Fruit fly (Drosophila melanogaster) whole organism, embryonic: Measurements from ENCODE around the gene RpS5b.

Experiments
- Adf1 ChIP-seq: fragments of 200-800 bp; sonication (Bioruptor generic); IDR thresholded peaks from 2 replicates; pipeline ENCODE4 v1.3.6; 2022; ENCODE audit warnings: missing biosample characterization, missing genetic modification characterization
- Bgb ChIP-seq: fragments of 200-800 bp; sonication (Bioruptor generic); IDR thresholded peaks from 2 replicates; pipeline ENCODE4 v1.3.6; 2022; ENCODE audit warnings: missing biosample characterization, missing genetic modification characterization; ENCODE audit not compliant: partially characterized antibody
- C15 ChIP-seq: fragments of 200-800 bp; sonication (Bioruptor generic); IDR thresholded peaks from 3 replicates; pipeline ENCODE4 v1.3.6; 2022; ENCODE audit warnings: missing biosample characterization, missing genetic modification characterization
- CG11456 ChIP-seq: fragments of 200-800 bp; sonication (Bioruptor generic); IDR thresholded peaks from 3 replicates; pipeline ENCODE4 v1.3.6; 2022; ENCODE audit warnings: missing biosample characterization, missing genetic modification characterization
- CG11504 ChIP-seq: fragments of 200-800 bp; sonication (Bioruptor generic); optimal IDR thresholded peaks from 3 replicates; lab custom pipeline; 2019; ENCODE audit warnings: missing biosample characterization, mild to moderate bottlenecking, missing genetic modification characterization, moderate library complexity
- CG12236 ChIP-seq: fragments of 200-800 bp; sonication (Bioruptor generic); optimal IDR thresholded peaks from 2 replicates; lab custom pipeline; 2016; ENCODE audit warnings: missing biosample characterization, missing genetic modification characterization
- CG12299 ChIP-seq: fragments of 200-800 bp; sonication (Bioruptor generic); optimal IDR thresholded peaks from 2 replicates; lab custom pipeline; 2018; ENCODE audit warnings: missing biosample characterization, mild to moderate bottlenecking, missing genetic modification characterization
- CG13775 ChIP-seq: fragments of 200-800 bp; sonication (Bioruptor generic); optimal IDR thresholded peaks from 3 replicates; lab custom pipeline; 2017; ENCODE audit warnings: missing biosample characterization, mild to moderate bottlenecking, missing genetic modification characterization
- CG15696 ChIP-seq: fragments of 200-800 bp; sonication (Bioruptor generic); optimal IDR thresholded peaks from 2 replicates; lab custom pipeline; 2019; ENCODE audit warnings: missing biosample characterization, mild to moderate bottlenecking, missing genetic modification characterization, moderate library complexity
- CG17359 ChIP-seq: fragments of 200-800 bp; sonication (Bioruptor generic); optimal IDR thresholded peaks from 3 replicates; lab custom pipeline; 2018; ENCODE audit warnings: missing biosample characterization, mild to moderate bottlenecking, missing genetic modification characterization, moderate library complexity
- CG18599 ChIP-seq: fragments of 200-800 bp; sonication (Bioruptor generic); optimal IDR thresholded peaks from 3 replicates; lab custom pipeline; 2017; ENCODE audit warnings: missing biosample characterization, missing genetic modification characterization, mild to moderate bottlenecking, moderate library complexity, missing genetic modification reagents
- CG2889 ChIP-seq: fragments of 200-800 bp; sonication (Bioruptor generic); IDR thresholded peaks from 3 replicates; pipeline ENCODE4 v1.3.6; 2022; ENCODE audit warnings: missing biosample characterization, missing genetic modification characterization
- CG3407 ChIP-seq: fragments of 200-800 bp; sonication (Bioruptor generic); optimal IDR thresholded peaks from 2 replicates; lab custom pipeline; 2018; ENCODE audit warnings: missing biosample characterization, mild to moderate bottlenecking, missing genetic modification characterization
- CG4424 ChIP-seq: fragments of 200-800 bp; sonication (Bioruptor generic); optimal IDR thresholded peaks from 3 replicates; lab custom pipeline; 2016; ENCODE audit warnings: missing biosample characterization, missing genetic modification characterization
- CG4820 ChIP-seq: fragments of 200-800 bp; sonication (Bioruptor generic); optimal IDR thresholded peaks from 3 replicates; lab custom pipeline; 2016; ENCODE audit warnings: missing biosample characterization, missing genetic modification characterization
- CG7745 ChIP-seq: fragments of 200-800 bp; sonication (Bioruptor generic); optimal IDR thresholded peaks from 2 replicates; lab custom pipeline; 2018; ENCODE audit warnings: missing biosample characterization, mild to moderate bottlenecking, missing genetic modification characterization, moderate library complexity
- CG7839 ChIP-seq: fragments of 200-800 bp; sonication (Bioruptor generic); optimal IDR thresholded peaks from 3 replicates; lab custom pipeline; 2018; ENCODE audit warnings: missing biosample characterization, mild to moderate bottlenecking, missing genetic modification characterization, moderate library complexity
- CG8281 ChIP-seq: fragments of 200-800 bp; sonication (Bioruptor generic); optimal IDR thresholded peaks from 2 replicates; lab custom pipeline; 2018; ENCODE audit warnings: missing biosample characterization, mild to moderate bottlenecking, missing genetic modification characterization, moderate library complexity
- CG9215 ChIP-seq: fragments of 200-800 bp; sonication (Bioruptor generic); IDR thresholded peaks from 2 replicates; pipeline ENCODE4 v1.3.6; 2022; ENCODE audit warnings: missing biosample characterization, missing genetic modification characterization
- CG9437 ChIP-seq: fragments of 200-800 bp; sonication (Bioruptor generic); optimal IDR thresholded peaks from 2 replicates; lab custom pipeline; 2018; ENCODE audit warnings: missing biosample characterization, mild to moderate bottlenecking, missing genetic modification characterization
- D19B ChIP-seq: fragments of 200-800 bp; sonication (Bioruptor generic); optimal IDR thresholded peaks from 2 replicates; lab custom pipeline; 2017; ENCODE audit warnings: missing biosample characterization, mild to moderate bottlenecking, missing genetic modification characterization
- Dfd ChIP-seq, 2 experiments: fragments of >200 bp; optimal IDR thresholded peaks; 2 replicates each; lab custom pipeline; 2017; ENCODE audit warnings: missing biosample characterization in 2 of 2, missing genetic modification characterization in 2 of 2
- Gug ChIP-seq: fragments of 200-800 bp; sonication (Bioruptor generic); IDR thresholded peaks from 4 replicates; pipeline ENCODE4 v1.3.6; 2022; ENCODE audit warnings: missing biosample characterization, missing genetic modification characterization
- Hr78 ChIP-seq, 2 experiments: fragments of 200-800 bp in 1 of 2; fragments of >200 bp in 1 of 2; sonication (Bioruptor generic) in 1 of 2; optimal IDR thresholded peaks; 2 replicates each; lab custom pipeline; 2017 to 2019; ENCODE audit warnings: missing biosample characterization in 2 of 2, missing genetic modification characterization in 2 of 2, mild to moderate bottlenecking in 1 of 2, moderate library complexity in 1 of 2
- Med ChIP-seq: fragments of 200-800 bp; sonication (Bioruptor generic); peaks from one replicate; lab custom pipeline; 2016; ENCODE audit warnings: missing biosample characterization, missing genetic modification characterization, mild to moderate bottlenecking, inconsistent platforms, moderate library complexity
- Nf-YB ChIP-seq: fragments of 200-800 bp; sonication (Bioruptor generic); optimal IDR thresholded peaks from 3 replicates; lab custom pipeline; 2019; ENCODE audit warnings: missing biosample characterization, mild to moderate bottlenecking, missing genetic modification characterization, moderate library complexity
- Opbp ChIP-seq: fragments of 200-800 bp; sonication (Bioruptor generic); IDR thresholded peaks from 3 replicates; pipeline ENCODE4 v1.3.6; 2022; ENCODE audit warnings: missing biosample characterization, missing genetic modification characterization; ENCODE audit not compliant: partially characterized antibody
- Ravus ChIP-seq: fragments of 200-800 bp; sonication (Bioruptor generic); IDR thresholded peaks from 2 replicates; pipeline ENCODE4 v1.3.6; 2022; ENCODE audit warnings: missing biosample characterization, missing genetic modification characterization
- Sin3A ChIP-seq: fragments of >200 bp; optimal IDR thresholded peaks from 2 replicates; lab custom pipeline; 2018
- abd-A ChIP-seq: fragments of 200-800 bp; sonication (Bioruptor generic); optimal IDR thresholded peaks from 3 replicates; lab custom pipeline; 2019; ENCODE audit warnings: missing biosample characterization, mild to moderate bottlenecking, missing genetic modification characterization, moderate library complexity
- ac ChIP-seq: fragments of 200-800 bp; sonication (Bioruptor generic); optimal IDR thresholded peaks from 3 replicates; lab custom pipeline; 2017; ENCODE audit warnings: missing biosample characterization, mild to moderate bottlenecking, missing genetic modification characterization
- ci ChIP-seq: fragments of 200-800 bp; sonication (Bioruptor generic); IDR thresholded peaks from 3 replicates; pipeline ENCODE4 v1.3.6; 2022; ENCODE audit warnings: missing biosample characterization, missing genetic modification characterization
- crc ChIP-seq: fragments of 200-800 bp; sonication (Bioruptor generic); optimal IDR thresholded peaks from 2 replicates; lab custom pipeline; 2016; ENCODE audit warnings: missing biosample characterization, missing genetic modification characterization
- da ChIP-seq: fragments of 200-800 bp; sonication (Bioruptor generic); optimal IDR thresholded peaks from 2 replicates; lab custom pipeline; 2016; ENCODE audit warnings: missing biosample characterization, missing genetic modification characterization
- ems ChIP-seq: fragments of 200-800 bp; sonication (Bioruptor generic); optimal IDR thresholded peaks from 3 replicates; lab custom pipeline; 2016; ENCODE audit warnings: missing biosample characterization, missing genetic modification characterization
- gsb ChIP-seq: fragments of 200-800 bp; sonication (Bioruptor generic); IDR thresholded peaks from 2 replicates; pipeline ENCODE4 v1.3.6; 2022; ENCODE audit warnings: missing biosample characterization, missing genetic modification characterization
- gt ChIP-seq: fragments of 200-800 bp; sonication (Bioruptor generic); IDR thresholded peaks from 2 replicates; pipeline ENCODE4 v1.3.6; 2022; ENCODE audit warnings: missing biosample characterization, missing genetic modification characterization
- hbn ChIP-seq: fragments of 200-800 bp; sonication (Bioruptor generic); IDR thresholded peaks from 2 replicates; pipeline ENCODE4 v1.3.6; 2022; ENCODE audit warnings: missing biosample characterization, missing genetic modification characterization; ENCODE audit not compliant: partially characterized antibody
- luna ChIP-seq: fragments of 200-800 bp; sonication (Bioruptor generic); optimal IDR thresholded peaks from 2 replicates; lab custom pipeline; 2016; ENCODE audit warnings: missing biosample characterization, missing genetic modification characterization
- mam ChIP-seq: fragments of 200-800 bp; sonication (Bioruptor generic); optimal IDR thresholded peaks from 3 replicates; lab custom pipeline; 2016; ENCODE audit warnings: missing biosample characterization, missing genetic modification characterization
- nerfin-1 ChIP-seq: fragments of 200-800 bp; sonication (Bioruptor generic); optimal IDR thresholded peaks from 3 replicates; lab custom pipeline; 2019; ENCODE audit warnings: missing biosample characterization, mild to moderate bottlenecking, missing genetic modification characterization, moderate library complexity
- onecut ChIP-seq: fragments of 200-800 bp; sonication (Bioruptor generic); IDR thresholded peaks from 2 replicates; pipeline ENCODE4 v1.3.6; 2022; ENCODE audit warnings: missing biosample characterization, missing genetic modification characterization
- p53 ChIP-seq: fragments of 200-800 bp; sonication (Bioruptor generic); optimal IDR thresholded peaks from 2 replicates; lab custom pipeline; 2016; ENCODE audit warnings: missing biosample characterization, missing genetic modification characterization
- prd ChIP-seq, 3 experiments: fragments of >200 bp in 2 of 3; fragments of 200-800 bp in 1 of 3; sonication (Bioruptor generic) in 1 of 3; optimal IDR thresholded peaks in 2 of 3; IDR thresholded peaks in 1 of 3; 2 replicates in 2 of 3; 3 replicates in 1 of 3; pipeline versions ENCODE4 v1.3.6 to Lab custom; 2017 to 2022; ENCODE audit warnings: missing biosample characterization in 1 of 3, missing genetic modification characterization in 1 of 3
- pum ChIP-seq: fragments of 200-800 bp; sonication (Bioruptor generic); optimal IDR thresholded peaks from 2 replicates; lab custom pipeline; 2016; ENCODE audit warnings: missing biosample characterization, missing genetic modification characterization
- schlank ChIP-seq: fragments of 200-800 bp; sonication (Bioruptor generic); optimal IDR thresholded peaks from 2 replicates; lab custom pipeline; 2018; ENCODE audit warnings: missing biosample characterization, mild to moderate bottlenecking, missing genetic modification characterization
- tio ChIP-seq: fragments of 200-800 bp; sonication (Bioruptor generic); optimal IDR thresholded peaks from 2 replicates; lab custom pipeline; 2017; ENCODE audit warnings: missing biosample characterization, missing genetic modification characterization, inconsistent platforms
- ttk ChIP-seq: fragments of 200-800 bp; sonication (Bioruptor generic); IDR thresholded peaks from 2 replicates; pipeline ENCODE4 v2.1.2; 2022; ENCODE audit warnings: missing biosample characterization, missing genetic modification characterization
- unc-4 ChIP-seq: fragments of 200-800 bp; sonication (Bioruptor generic); IDR thresholded peaks from 2 replicates; pipeline ENCODE4 v1.3.6; 2022; ENCODE audit warnings: missing biosample characterization, missing genetic modification characterization; ENCODE audit not compliant: partially characterized antibody
- vnd ChIP-seq: fragments of 200-800 bp; sonication (Bioruptor generic); IDR thresholded peaks from 3 replicates; pipeline ENCODE4 v1.3.6; 2022; ENCODE audit warnings: missing biosample characterization, missing genetic modification characterization; ENCODE audit not compliant: partially characterized antibody

RpS5b gene

dm6 chr3R:14875274-14875964 is 25.9 kb downstream of the RpS5b start, which contains the start of gene btsz (continued):
- TF ChIP-seq da (GFP tag; lab: Kevin White, UChicago) (no peak), ci (GFP tag; lab: Robert Waterston, UW) (no peak), p53 (GFP tag; lab: Kevin White, UChicago) (no peak), Dfd (GFP tag; optimal IDR thresholded peaks at IDR 0.05; lab: Kevin White, UChicago) (no peak), Opbp (no peak), CG2889 (GFP tag; lab: Robert Waterston, UW) (no peak), Gug (no peak), Ravus (GFP tag; lab: Robert Waterston, UW) (no peak), CG13775 (GFP tag; lab: Kevin White, UChicago) (peak; percentile 46), Hr78 (GFP tag; optimal IDR thresholded peaks at IDR 0.05; lab: Kevin White, UChicago) (no peak), gsb (GFP tag; lab: Robert Waterston, UW) (no peak), CG8281 (tag; lab: Kevin White, UChicago) (peak; percentile 11), crc (GFP tag; lab: Kevin White, UChicago) (no peak), CG15696 (no peak), Med (GFP tag; lab: Kevin White, UChicago) (peak; percentile 18), CG17359 (tag; lab: Kevin White, UChicago) (peak; percentile 32), prd (optimal IDR thresholded peaks at IDR 0.05; lab: Kevin White, UChicago) (no peak), prd (GFP tag; IDR thresholded peaks at IDR 0.05; lab: Robert Waterston, UW) (no peak), pum (GFP tag; lab: Kevin White, UChicago) (no peak), CG11504 (tag; lab: Kevin White, UChicago) (peak; percentile 72), Sin3A (no peak), CG11456 (GFP tag; lab: Robert Waterston, UW) (no peak), unc-4 (GFP tag; lab: Robert Waterston, UW) (no peak), CG18599 (GFP tag; lab: Kevin White, UChicago) (peak; percentile 78), Nf-YB (no peak), tio (peak; percentile 27), CG3407 (GFP tag; lab: Kevin White, UChicago) (no peak), CG4424 (GFP tag; lab: Kevin White, UChicago) (peak; percentile 52), gt (no peak), D19B (GFP tag; lab: Kevin White, UChicago) (peak; percentile 20), mam (GFP tag; lab: Kevin White, UChicago) (peak; percentile 21), CG9215 (GFP tag; lab: Robert Waterston, UW) (no peak), CG4820 (GFP tag; lab: Kevin White, UChicago) (peak; percentile 15), luna (GFP tag; lab: Kevin White, UChicago) (no peak), CG7745 (no peak), onecut (no peak), abd-A (tag; lab: Kevin White, UChicago) (peak; percentile 32), schlank (tag; lab: Kevin White, UChicago) (no peak), CG12236 (GFP tag; lab: Kevin White, UChicago) (no peak), Bgb (GFP tag; lab: Robert Waterston, UW) (no peak), ems (GFP tag; lab: Kevin White, UChicago) (no peak), ac (GFP tag; lab: Kevin White, UChicago) (no peak), nerfin-1 (tag; lab: Kevin White, UChicago) (no peak), CG7839 (tag; lab: Kevin White, UChicago) (peak; percentile 64), hbn (no peak), ttk (no peak), CG9437 (GFP tag; lab: Kevin White, UChicago) (peak; percentile 26), vnd (GFP tag; lab: Robert Waterston, UW) (no peak), Adf1 (GFP tag; lab: Robert Waterston, UW) (no peak), CG12299 (no peak), C15 (no peak)
